Fruit fly (Drosophila melanogaster) whole organism, embryonic: ENCODE measurements around the gene CG10996.

ENCODE experiments used
- BtbVII ChIP-seq: fragments of 200-800 bp; sonication (Bioruptor generic); optimal IDR thresholded peaks from 3 replicates; lab custom pipeline; 2017; ENCODE audit warnings: missing biosample characterization, mild to moderate bottlenecking, missing genetic modification characterization
- CG12071 ChIP-seq: fragments of 200-800 bp; sonication (Bioruptor generic); optimal IDR thresholded peaks from 3 replicates; lab custom pipeline; 2018; ENCODE audit warnings: missing biosample characterization, mild to moderate bottlenecking, missing genetic modification characterization
- CG14014 ChIP-seq: fragments of 200-800 bp; sonication (Bioruptor generic); IDR thresholded peaks from 2 replicates; pipeline ENCODE4 v1.3.6; 2022; ENCODE audit warnings: missing biosample characterization, missing genetic modification characterization
- pita ChIP-seq: fragments of 200-800 bp; sonication (Bioruptor generic); optimal IDR thresholded peaks from 2 replicates; lab custom pipeline; 2017; ENCODE audit warnings: missing biosample characterization, mild to moderate bottlenecking, missing genetic modification characterization
- pum ChIP-seq: fragments of 200-800 bp; sonication (Bioruptor generic); optimal IDR thresholded peaks from 2 replicates; lab custom pipeline; 2016; ENCODE audit warnings: missing biosample characterization, missing genetic modification characterization

- TF ChIP-seq pum (GFP tag; lab: Kevin White, UChicago) (no peak), CG14014 (no peak), BtbVII (GFP tag; lab: Kevin White, UChicago) (no peak), pita (GFP tag; lab: Kevin White, UChicago) (no peak), CG12071 (GFP tag; lab: Kevin White, UChicago) (no peak)
These were observed at the start of gene CG10996 for dm6 chrX:13797538-13797937.
